Fruit fly (Drosophila melanogaster): ENCODE data around the gene CycD.

Gene CycD

DNA sequence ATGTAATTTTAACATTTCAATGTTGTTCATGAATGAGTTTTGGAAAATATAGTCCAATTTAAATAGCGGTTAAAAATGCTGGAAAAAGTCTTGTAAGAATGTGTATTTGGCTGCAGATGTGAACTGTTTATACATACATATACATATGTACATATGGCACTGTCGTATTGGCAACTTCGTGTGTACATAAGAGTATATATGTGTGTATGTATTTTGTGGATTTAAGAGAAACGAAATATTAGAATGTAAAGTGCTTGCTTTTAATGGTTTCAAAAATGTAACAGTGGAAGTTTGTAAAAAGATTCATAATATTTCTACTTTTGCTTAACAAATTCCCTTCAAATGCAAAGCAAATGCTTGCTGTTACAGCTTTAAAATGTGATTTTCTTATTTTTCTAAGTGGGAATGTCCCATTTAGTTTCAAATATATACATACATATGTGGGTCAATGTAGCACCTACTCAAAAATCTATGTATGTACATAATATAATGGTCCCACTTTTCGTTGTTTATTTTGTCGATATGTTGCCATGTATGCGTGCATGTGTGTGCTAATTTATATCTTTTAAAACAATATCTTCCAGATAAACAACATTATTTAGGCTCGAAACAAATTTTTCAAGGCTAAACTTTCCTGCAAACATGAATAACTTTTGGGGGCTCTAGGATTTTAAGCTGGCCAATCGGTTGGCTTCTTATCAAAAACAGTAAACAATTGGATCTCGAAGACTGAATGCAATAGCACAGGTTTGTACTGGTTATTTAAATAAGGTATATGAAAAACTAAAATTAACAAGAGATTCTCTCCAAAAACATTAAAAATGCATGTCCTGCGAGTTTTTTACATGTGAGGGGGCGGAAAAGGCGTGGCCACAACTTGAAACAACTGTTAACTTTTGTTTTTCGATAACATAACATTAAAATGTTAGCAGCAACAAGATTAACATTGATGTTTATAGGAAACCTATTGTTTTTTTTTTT, 38.4 kb downstream of the CycD start (continued):
- TF ChIP-seq CG12299 (tag; optimal IDR thresholded peaks at IDR 0.05) (peak; percentile 63), CG7987 (GFP tag; optimal IDR thresholded peaks at IDR 0.05) (peak; percentile 83), Xrp1 (GFP tag; IDR thresholded peaks at IDR 0.05) (peak; percentile 38; the same call in 1 of the 2 replicates), luna (GFP tag; optimal IDR thresholded peaks at IDR 0.05) (peak; percentile 13), CG30431 (GFP tag; optimal IDR thresholded peaks at IDR 0.05) (no peak), cwo (GFP tag; optimal IDR thresholded peaks at IDR 0.05) (peak; percentile 59), Stat92E (GFP tag; optimal IDR thresholded peaks at IDR 0.05) (no peak), ttk (GFP tag; IDR thresholded peaks at IDR 0.05) (no peak), CG3281 (GFP tag; optimal IDR thresholded peaks at IDR 0.05) (no peak), fru (optimal IDR thresholded peaks at IDR 0.05) (no peak), psq (GFP tag; optimal IDR thresholded peaks at IDR 0.05) (peak; percentile 3), ato (GFP tag; IDR thresholded peaks at IDR 0.05; ENCODE audit: partially characterized antibody) (no peak), slbo (GFP tag; IDR thresholded peaks at IDR 0.05) (no peak), Hr51 (GFP tag; optimal IDR thresholded peaks at IDR 0.05) (peak in 1 of 2 experiments; percentile 49), Ets65A (GFP tag) (no peak), CG4360 (GFP tag; IDR thresholded peaks at IDR 0.05) (0 out of 2 replicates have a peak, but pooled peaks have one; percentile 25), bab2 (GFP tag; optimal IDR thresholded peaks at IDR 0.05) (peak; percentile 51), CG12391 (tag; optimal IDR thresholded peaks at IDR 0.05) (no peak), dan (GFP tag; IDR thresholded peaks at IDR 0.05) (no peak), Aef1 (GFP tag; IDR thresholded peaks at IDR 0.05) (no peak), nau (GFP tag; optimal IDR thresholded peaks at IDR 0.05) (no peak), CG11695 (GFP tag; IDR thresholded peaks at IDR 0.05) (peak; percentile 61; the same call in 1 of the 3 replicates), CG2129 (GFP tag; IDR thresholded peaks at IDR 0.05; ENCODE audit: partially characterized antibody) (no peak), CG3847 (GFP tag; IDR thresholded peaks at IDR 0.05) (no peak), Atf6 (GFP tag; IDR thresholded peaks at IDR 0.05) (peak; percentile 78), fd64A (GFP tag; optimal IDR thresholded peaks at IDR 0.05) (peak; percentile 63), CG15073 (GFP tag; optimal IDR thresholded peaks at IDR 0.05) (no peak), ham (GFP tag; IDR thresholded peaks at IDR 0.05) (no peak), CG17359 (tag; optimal IDR thresholded peaks at IDR 0.05) (peak; percentile 78), tap (tag; optimal IDR thresholded peaks at IDR 0.05) (no peak), CG11504 (tag; optimal IDR thresholded peaks at IDR 0.05) (no peak), CG43689 (GFP tag; IDR thresholded peaks at IDR 0.05) (no peak), BEAF-32 (GFP tag; optimal IDR thresholded peaks at IDR 0.05) (no peak), pan (optimal IDR thresholded peaks at IDR 0.05) (no peak), pan (GFP tag; optimal IDR thresholded peaks at IDR 0.05 in 1 of 2, IDR thresholded peaks at IDR 0.05 in 1 of 2) (peak in 1 of 2 experiments; percentile 23), CG11093 (GFP tag; IDR thresholded peaks at IDR 0.05) (no peak), da (GFP tag; optimal IDR thresholded peaks at IDR 0.05) (no peak), sd (tag; optimal IDR thresholded peaks at IDR 0.05) (no peak), phol (tag; optimal IDR thresholded peaks at IDR 0.05) (no peak), Mrtf (GFP tag; IDR thresholded peaks at IDR 0.05) (no peak), pros (GFP tag; optimal IDR thresholded peaks at IDR 0.05) (no peak), ind (GFP tag; optimal IDR thresholded peaks at IDR 0.05) (no peak), odd (GFP tag; optimal IDR thresholded peaks at IDR 0.05) (no peak), vvl (GFP tag; IDR thresholded peaks at IDR 0.05) (peak; percentile 49; the same call in 1 of the 2 replicates), gem (tag; optimal IDR thresholded peaks at IDR 0.05) (no peak), CrebB (tag; optimal IDR thresholded peaks at IDR 0.05) (peak; percentile 89), gt (GFP tag; IDR thresholded peaks at IDR 0.05) (no peak), CG1529 (GFP tag; optimal IDR thresholded peaks at IDR 0.05) (peak; percentile 50), CG17612 (GFP tag; IDR thresholded peaks at IDR 0.05) (no peak)

Data from whole organism, embryonic.